Worm (Caenorhabditis elegans) whole organism, L4 larva: Measurements from ENCODE around the gene srh-229.

Experiments used
- D1046.2 ChIP-seq: fragments of 200-800 bp; sonication (Bioruptor generic); IDR thresholded peaks from 2 replicates; pipeline ENCODE4 v1.3.6; 2022; ENCODE audit warnings: missing genetic modification characterization, missing compliant biosample characterization
- F44E2.7 ChIP-seq: fragments of 200-800 bp; sonication (Bioruptor generic); IDR thresholded peaks from 2 replicates; pipeline ENCODE4 v2.1.2; 2022; ENCODE audit warnings: missing genetic modification characterization, missing compliant biosample characterization
- Y105C5A.15 ChIP-seq: fragments of 200-800 bp; sonication (Bioruptor generic); IDR thresholded peaks from 2 replicates; pipeline ENCODE4 v1.3.6; 2022; ENCODE audit warnings: missing genetic modification characterization, missing compliant biosample characterization
- ZK337.2 ChIP-seq: fragments of 200-800 bp; sonication (Bioruptor generic); IDR thresholded peaks from 2 replicates; pipeline ENCODE4 v1.3.6; 2022; ENCODE audit warnings: missing genetic modification reagents, missing genetic modification characterization, missing compliant biosample characterization
- dmd-6 ChIP-seq: fragments of 200-800 bp; sonication (Bioruptor generic); IDR thresholded peaks from 2 replicates; pipeline ENCODE4 v1.3.6; 2022; ENCODE audit warnings: missing genetic modification reagents, missing genetic modification characterization, missing compliant biosample characterization
- dve-1 ChIP-seq: sonication (generic microtip); optimal IDR thresholded peaks from 2 replicates; lab custom pipeline; 2017; ENCODE audit warnings: antibody characterized with exemption, mild to moderate bottlenecking, missing genetic modification characterization, missing compliant biosample characterization; ENCODE audit not compliant: insufficient read depth
- mdl-1 ChIP-seq, 2 experiments: fragments of 150-350 bp in 1 of 2; sonication (generic microtip) in 1 of 2; optimal IDR thresholded peaks; 2 replicates each; lab custom pipeline; 2014 to 2017; ENCODE audit warnings: missing biosample characterization in 2 of 2, missing genetic modification characterization in 2 of 2
- nhr-28 ChIP-seq: fragments of 150-350 bp; optimal IDR thresholded peaks from 2 replicates; lab custom pipeline; 2014; ENCODE audit warnings: missing biosample characterization, missing genetic modification characterization
- unc-62 ChIP-seq, 3 experiments: fragments of 150-350 bp in 1 of 3; sonication (generic microtip); optimal IDR thresholded peaks in 2 of 3; peaks in 1 of 3; 1 replicate in 1 of 3; 2 replicates in 2 of 3; lab custom pipeline; 2014 to 2017; ENCODE audit warnings: missing biosample characterization in 3 of 3, missing genetic modification characterization in 3 of 3, missing genetic modification reagents in 3 of 3, missing genotype in 1 of 3

- TF ChIP-seq dmd-6 (GFP tag; lab: Robert Waterston, UW) (no peak), mdl-1 (tag; optimal IDR thresholded peaks at IDR 0.05; lab: Kevin White, UChicago) (no peak), ZK337.2 (no peak), unc-62 (GFP tag; optimal IDR thresholded peaks at IDR 0.05 in 1 of 2; lab: Kevin White, UChicago) (no peak), unc-62 (tag; optimal IDR thresholded peaks at IDR 0.05; lab: Kevin White, UChicago) (no peak), D1046.2 (GFP tag; lab: Robert Waterston, UW) (no peak), Y105C5A.15 (no peak), nhr-28 (tag; lab: Kevin White, UChicago) (no peak), dve-1 (tag; lab: Kevin White, UChicago) (no peak), F44E2.7 (no peak)
Measured at ce11 chrV:7497440-7497839, 6.7 kb downstream of the srh-229 start, which contains the start of gene srh-79.
